Fruit fly (Drosophila melanogaster): ENCODE measurements around the gene Prosalpha4.

The Prosalpha4 gene

dm6 chrX:16244731-16245130, 31.3 kb upstream of the Prosalpha4 start (continued):
- TF ChIP-seq nmo (GFP tag; optimal IDR thresholded peaks at IDR 0.05) (peak; percentile 0), CG32532 (GFP tag; IDR thresholded peaks at IDR 0.05) (peak; percentile 48; the same call in 1 of the 2 replicates), CG11247 (GFP tag; IDR thresholded peaks at IDR 0.05) (peak; percentile 41; the same call in 1 of the 2 replicates), seq (GFP tag; IDR thresholded peaks at IDR 0.05) (no peak), CG2712 (tag; optimal IDR thresholded peaks at IDR 0.05) (peak; percentile 19), cad (GFP tag; optimal IDR thresholded peaks at IDR 0.05) (no peak), CoRest (tag; optimal IDR thresholded peaks at IDR 0.05) (peak; percentile 22), CG15696 (tag; optimal IDR thresholded peaks at IDR 0.05) (peak; percentile 24), CG2199 (GFP tag; IDR thresholded peaks at IDR 0.05) (peak; percentile 87)

- TF ChIP-seq CG1603 (tag; optimal IDR thresholded peaks at IDR 0.05) = peak; percentile 89
- TF ChIP-seq toy (GFP tag; IDR thresholded peaks at IDR 0.05) = no peak
- TF ChIP-seq CG17568 (GFP tag; optimal IDR thresholded peaks at IDR 0.05) = no peak
- TF ChIP-seq MTF-1 (GFP tag; optimal IDR thresholded peaks at IDR 0.05; ENCODE audit: borderline replicate concordance) = peak; percentile 20
- TF ChIP-seq CG8089 (GFP tag; optimal IDR thresholded peaks at IDR 0.05) = peak; percentile 45
- TF ChIP-seq D19B (GFP tag; optimal IDR thresholded peaks at IDR 0.05) = peak; percentile 25
- no peak for TF ChIP-seq CG8478 (optimal IDR thresholded peaks at IDR 0.05)
- peak; percentile 72 for TF ChIP-seq CG17385 (GFP tag; optimal IDR thresholded peaks at IDR 0.05)
- peak; percentile 28 for TF ChIP-seq ems (GFP tag; optimal IDR thresholded peaks at IDR 0.05)
- no peak for TF ChIP-seq CG7963 (GFP tag; IDR thresholded peaks at IDR 0.05; ENCODE audit: partially characterized antibody)
- TF ChIP-seq CG31441 (GFP tag; IDR thresholded peaks at IDR 0.05) = peak; percentile 84
- peak; percentile 32 for TF ChIP-seq kah (GFP tag; optimal IDR thresholded peaks at IDR 0.05)
- peak; percentile 53; the same call in 1 of the 2 replicates for TF ChIP-seq CG6272 (GFP tag; IDR thresholded peaks at IDR 0.05)
- peak; percentile 86 for TF ChIP-seq dmrt11E (tag; optimal IDR thresholded peaks at IDR 0.05)
- TF ChIP-seq CG4404 (GFP tag; IDR thresholded peaks at IDR 0.05) = peak; percentile 68
- peak; percentile 72 for TF ChIP-seq CG5245 (GFP tag; optimal IDR thresholded peaks at IDR 0.05)
- TF ChIP-seq CG30431 (GFP tag; optimal IDR thresholded peaks at IDR 0.05) = peak; percentile 72
- TF ChIP-seq Spps (tag; optimal IDR thresholded peaks at IDR 0.05) = peak; percentile 73
- no peak for TF ChIP-seq Dip2 (GFP tag; IDR thresholded peaks at IDR 0.05)
- no peak for TF ChIP-seq grn (GFP tag; optimal IDR thresholded peaks at IDR 0.05)
- TF ChIP-seq pfk (GFP tag; optimal IDR thresholded peaks at IDR 0.05) = no peak
- peak; percentile 80 for TF ChIP-seq tin (GFP tag; optimal IDR thresholded peaks at IDR 0.05)
- peak; percentile 59 for TF ChIP-seq CG15514 (GFP tag; optimal IDR thresholded peaks at IDR 0.05)
- TF ChIP-seq oc (tag; optimal IDR thresholded peaks at IDR 0.05) = peak; percentile 74
- TF ChIP-seq Fer2 (tag; optimal IDR thresholded peaks at IDR 0.05) = peak; percentile 48
- peak; percentile 21 for TF ChIP-seq CG12236 (GFP tag; optimal IDR thresholded peaks at IDR 0.05)
- peak; percentile 78 for TF ChIP-seq Hmr (GFP tag; optimal IDR thresholded peaks at IDR 0.05)
- TF ChIP-seq CG3281 (GFP tag; optimal IDR thresholded peaks at IDR 0.05) = peak; percentile 72
- TF ChIP-seq CG12744 (GFP tag; optimal IDR thresholded peaks at IDR 0.05) = peak; percentile 21
- peak; percentile 12 for TF ChIP-seq CG9609 (GFP tag; optimal IDR thresholded peaks at IDR 0.05)
- peak; percentile 86 for TF ChIP-seq gem (tag; optimal IDR thresholded peaks at IDR 0.05)
- TF ChIP-seq rib (GFP tag; IDR thresholded peaks at IDR 0.05) = peak; percentile 30; the same call in 1 of the 2 replicates
- TF ChIP-seq pho (GFP tag; optimal IDR thresholded peaks at IDR 0.05) = peak; percentile 13
- no peak for TF ChIP-seq trh (GFP tag; optimal IDR thresholded peaks at IDR 0.05)
- peak; percentile 63 for TF ChIP-seq CG6854 (GFP tag; optimal IDR thresholded peaks at IDR 0.05)
- no peak for TF ChIP-seq CG9797 (GFP tag; optimal IDR thresholded peaks at IDR 0.05)
- no peak for TF ChIP-seq Tbp (GFP tag; optimal IDR thresholded peaks at IDR 0.05)
- peak; percentile 60 for TF ChIP-seq CG9215 (GFP tag; IDR thresholded peaks at IDR 0.05)
- peak; percentile 74 for TF ChIP-seq Hsf (GFP tag; optimal IDR thresholded peaks at IDR 0.05)
- TF ChIP-seq lov (optimal IDR thresholded peaks at IDR 0.05) = no peak
- 0 out of 3 replicates have a peak, but pooled peaks have one; percentile 66 for TF ChIP-seq lov (GFP tag; IDR thresholded peaks at IDR 0.05)
- peak; percentile 70 for TF ChIP-seq NfI (GFP tag; optimal IDR thresholded peaks at IDR 0.05)
Measured at dm6 chrX:16263415-16263814, 12.7 kb upstream of the Prosalpha4 start.
